Worm (Caenorhabditis elegans): Measurements from ENCODE around the gene ptr-20.
"Not testable (repeated sequence)": the region's sequence is repeated elsewhere in the genome, so short reads cannot be mapped to it uniquely, and the experiment has no call there.

The ptr-20 gene

ce11 chrII:15130512-15130911 is 27.5 kb upstream of the ptr-20 start, which contains the start of gene Y53F4B.62:
Gene Y53F4B.62 (minus strand): TSS chrII:15130612.
- TF ChIP-seq ZK185.1 (tag; optimal IDR thresholded peaks at IDR 0.05; ENCODE audit: poor library complexity, severe bottlenecking): no peak
- TF ChIP-seq pha-4 (tag; optimal IDR thresholded peaks at IDR 0.05): no peak
- no peak for TF ChIP-seq nhr-179 (tag; optimal IDR thresholded peaks at IDR 0.05)
- TF ChIP-seq D2030.7 (GFP tag; IDR thresholded peaks at IDR 0.05): no peak
- no peak for TF ChIP-seq K12H6.12 (tag; optimal IDR thresholded peaks at IDR 0.05)
- no peak for TF ChIP-seq ama-1 (optimal IDR thresholded peaks at IDR 0.05)
- no peak for TF ChIP-seq ama-1 (GFP tag; optimal IDR thresholded peaks at IDR 0.05)
- no peak for TF ChIP-seq Y95B8A.8 (GFP tag; IDR thresholded peaks at IDR 0.05)
- TF ChIP-seq ekl-4 (GFP tag; IDR thresholded peaks at IDR 0.05): no peak
- TF ChIP-seq rpc-1 (optimal IDR thresholded peaks at IDR 0.05): no peak
- no peak for TF ChIP-seq rpc-1 (tag; optimal IDR thresholded peaks at IDR 0.05)
- TF ChIP-seq zfh-2 (GFP tag; conservative IDR thresholded peaks at IDR 0.05): no peak

ce11 chrII:15134332-15134731 is 23.6 kb upstream of the ptr-20 start, which contains the start of gene Y53F4B.24:
Gene Y53F4B.24 (minus strand): TSS chrII:15134432.
- TF ChIP-seq him-1 (tag; optimal IDR thresholded peaks at IDR 0.05) (no peak), hlh-12 (tag; optimal IDR thresholded peaks at IDR 0.05) (no peak), hmg-1.2 (GFP tag; IDR thresholded peaks at IDR 0.05) (no peak), ama-1 (optimal IDR thresholded peaks at IDR 0.05) (no peak), ama-1 (GFP tag; optimal IDR thresholded peaks at IDR 0.05) (no peak), madf-6 (GFP tag; IDR thresholded peaks at IDR 0.05) (no peak), snpc-3.4 (tag; optimal IDR thresholded peaks at IDR 0.05) (no peak)

DNA sequence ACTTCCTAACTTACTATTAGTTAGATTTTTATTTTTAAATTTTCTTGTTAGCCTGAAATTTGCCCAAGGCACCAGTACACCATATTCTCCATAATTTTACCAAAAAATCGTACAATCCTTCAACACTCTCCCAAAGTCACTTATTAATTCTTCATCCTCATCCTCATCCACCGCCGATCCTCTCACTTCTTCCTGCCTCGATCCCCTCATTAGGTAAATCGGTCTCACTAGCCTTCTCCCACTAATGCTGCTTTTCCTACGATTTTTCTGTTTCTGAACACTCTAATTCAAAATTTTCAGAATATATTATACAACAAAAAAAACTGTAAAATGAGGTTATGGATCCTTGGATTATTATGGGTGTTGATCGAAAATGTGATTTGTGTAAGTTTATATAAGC is 22.1 kb upstream of the ptr-20 start, which contains the start of gene Y53F4B.25:
Gene Y53F4B.25, plus strand, starts transcription at position 301 of the 400 bp plus-strand sequence.
- no peak for TF ChIP-seq madf-8 (GFP tag; conservative IDR thresholded peaks at IDR 0.05)
- no peak for TF ChIP-seq sptf-2 (GFP tag; optimal IDR thresholded peaks at IDR 0.05)
- no peak for TF ChIP-seq aptf-3 (GFP tag; IDR thresholded peaks at IDR 0.05)
- no peak for TF ChIP-seq ceh-27 (GFP tag; optimal IDR thresholded peaks at IDR 0.05)
- no peak for TF ChIP-seq unc-130 (GFP tag; optimal IDR thresholded peaks at IDR 0.05)
- no peak for TF ChIP-seq K12H6.12 (tag; optimal IDR thresholded peaks at IDR 0.05)
- no peak for TF ChIP-seq cebp-1 (GFP tag; IDR thresholded peaks at IDR 0.05)
- no peak for TF ChIP-seq cebp-1 (tag; optimal IDR thresholded peaks at IDR 0.05)
- TF ChIP-seq let-607 (tag; optimal IDR thresholded peaks at IDR 0.05): no peak
- no peak for TF ChIP-seq snpc-3.4 (tag; optimal IDR thresholded peaks at IDR 0.05)
- TF ChIP-seq ets-4 (GFP tag; optimal IDR thresholded peaks at IDR 0.05): no peak
- TF ChIP-seq dpl-1 (GFP tag; optimal IDR thresholded peaks at IDR 0.05): no peak
- TF ChIP-seq lin-54 (GFP tag; optimal IDR thresholded peaks at IDR 0.05): no peak
- TF ChIP-seq ZK185.1 (tag; optimal IDR thresholded peaks at IDR 0.05; ENCODE audit: poor library complexity, severe bottlenecking): no peak
- TF ChIP-seq lin-35 (GFP tag; optimal IDR thresholded peaks at IDR 0.05): no peak
- TF ChIP-seq dpff-1 (tag; optimal IDR thresholded peaks at IDR 0.05): no peak
- no peak for TF ChIP-seq bed-1 (GFP tag; IDR thresholded peaks at IDR 0.05)
- no peak for TF ChIP-seq sdz-38 (tag; optimal IDR thresholded peaks at IDR 0.05)
- no peak for TF ChIP-seq rpc-1 (optimal IDR thresholded peaks at IDR 0.05)
- TF ChIP-seq rpc-1 (tag; optimal IDR thresholded peaks at IDR 0.05): no peak

- TF ChIP-seq nhr-179 (tag; optimal IDR thresholded peaks at IDR 0.05); ztf-18 (tag; optimal IDR thresholded peaks at IDR 0.05); zfh-2 (GFP tag; conservative IDR thresholded peaks at IDR 0.05): not testable (repeated sequence)
Measured at ce11 chrII:15140881-15141280, 17.1 kb upstream of the ptr-20 start, which contains the start of gene Y53F4B.26. Gene Y53F4B.26 (minus strand): TSS chrII:15140981.

ce11 chrII:15143729-15144128 is 14.3 kb upstream of the ptr-20 start:
- TF ChIP-seq fkh-3 (tag; optimal IDR thresholded peaks at IDR 0.05) (no peak), lir-1 (GFP tag; conservative IDR thresholded peaks at IDR 0.05) (no peak), ztf-6 (GFP tag; IDR thresholded peaks at IDR 0.05) (no peak), dpff-1 (tag; optimal IDR thresholded peaks at IDR 0.05) (no peak), somi-1 (GFP tag; optimal IDR thresholded peaks at IDR 0.05) (no peak), sdz-38 (tag; optimal IDR thresholded peaks at IDR 0.05) (no peak), nfya-2 (GFP tag; IDR thresholded peaks at IDR 0.05) (no peak), Y79H2A.3 (GFP tag; conservative IDR thresholded peaks at IDR 0.05) (no peak), cebp-2 (GFP tag; IDR thresholded peaks at IDR 0.05) (no peak)
